Worm (Caenorhabditis elegans): ENCODE data around the gene F14F7.7.
A peak's percentile ranks its signal among the peaks of the same experiment; 100 is the strongest.

F14F7.7 gene

ce11 chrIII:13015754-13016317, 14.9 kb upstream of the F14F7.7 start (continued):
- no peak for TF ChIP-seq aly-2 (tag; optimal IDR thresholded peaks at IDR 0.05)
- peak; percentile 16 for TF ChIP-seq hpl-2 (GFP tag; optimal IDR thresholded peaks at IDR 0.05)
- TF ChIP-seq rnt-1 (tag; optimal IDR thresholded peaks at IDR 0.05), result peak; percentile 63
- no peak for TF ChIP-seq nhr-11 (tag; optimal IDR thresholded peaks at IDR 0.05)
- TF ChIP-seq zip-4 (GFP tag; optimal IDR thresholded peaks at IDR 0.05), result no peak
- TF ChIP-seq lin-14 (GFP tag; optimal IDR thresholded peaks at IDR 0.05), result peak; percentile 57
- no peak for TF ChIP-seq C04F5.9 (tag; optimal IDR thresholded peaks at IDR 0.05)
- no peak for TF ChIP-seq sup-37 (GFP tag; optimal IDR thresholded peaks at IDR 0.05)
- no peak for TF ChIP-seq efl-3 (GFP tag; optimal IDR thresholded peaks at IDR 0.05)
- no peak for TF ChIP-seq unc-30 (tag; optimal IDR thresholded peaks at IDR 0.05)
- TF ChIP-seq unc-98 (GFP tag; IDR thresholded peaks at IDR 0.05), result no peak
- TF ChIP-seq snu-23 (GFP tag; optimal IDR thresholded peaks at IDR 0.05), result peak; percentile 61
- peak; percentile 68 for TF ChIP-seq blmp-1 (tag; optimal IDR thresholded peaks at IDR 0.05)
- TF ChIP-seq mdl-1 (tag; optimal IDR thresholded peaks at IDR 0.05), result peak in 1 of 2 experiments; percentile 36
- no peak for TF ChIP-seq ama-1 (optimal IDR thresholded peaks at IDR 0.05)
- TF ChIP-seq mep-1 (tag; optimal IDR thresholded peaks at IDR 0.05), result peak; percentile 3
- TF ChIP-seq lin-35 (GFP tag; optimal IDR thresholded peaks at IDR 0.05), result peak; percentile 30 to 75
- no peak for TF ChIP-seq alr-1 (tag; optimal IDR thresholded peaks at IDR 0.05; ENCODE audit: borderline replicate concordance)
- no peak for TF ChIP-seq sptf-1 (tag; optimal IDR thresholded peaks at IDR 0.05)
- TF ChIP-seq ces-1 (GFP tag; optimal IDR thresholded peaks at IDR 0.05), result no peak
- TF ChIP-seq ztf-4 (tag; optimal IDR thresholded peaks at IDR 0.05), result no peak

ce11 chrIII:13018619-13019018, 12.1 kb upstream of the F14F7.7 start, which contains the start of gene col-98:
TSS of gene col-98 (plus strand) at chrIII:13019008.
- TF ChIP-seq ces-1 (GFP tag; optimal IDR thresholded peaks at IDR 0.05) (no peak), mab-9 (GFP tag; IDR thresholded peaks at IDR 0.05) (no peak), nhr-20 (tag; optimal IDR thresholded peaks at IDR 0.05) (no peak), nhr-71 (tag; optimal IDR thresholded peaks at IDR 0.05) (peak; percentile 24), blmp-1 (tag; optimal IDR thresholded peaks at IDR 0.05) (peak; percentile 62), ceh-8 (GFP tag; optimal IDR thresholded peaks at IDR 0.05) (no peak), ceh-88 (GFP tag; IDR thresholded peaks at IDR 0.05) (no peak), ceh-82 (tag; optimal IDR thresholded peaks at IDR 0.05) (no peak), xbp-1 (tag; optimal IDR thresholded peaks at IDR 0.05) (no peak), Y116A8C.19 (tag; optimal IDR thresholded peaks at IDR 0.05; ENCODE audit: borderline replicate concordance) (no peak), unc-98 (GFP tag; IDR thresholded peaks at IDR 0.05) (no peak), pqm-1 (tag; optimal IDR thresholded peaks at IDR 0.05) (no peak), mep-1 (tag; optimal IDR thresholded peaks at IDR 0.05) (peak; percentile 39), nhr-12 (tag; optimal IDR thresholded peaks at IDR 0.05) (no peak), elt-3 (tag; optimal IDR thresholded peaks at IDR 0.05) (peak in 1 of 6 experiments; percentile 10), irx-1 (tag; optimal IDR thresholded peaks at IDR 0.05) (no peak), elt-2 (tag; optimal IDR thresholded peaks at IDR 0.05) (no peak), rnt-1 (tag; optimal IDR thresholded peaks at IDR 0.05) (no peak), nhr-85 (tag) (peak; percentile 85), unc-86 (tag; optimal IDR thresholded peaks at IDR 0.05) (no peak), aly-2 (tag; optimal IDR thresholded peaks at IDR 0.05) (no peak), efl-1 (optimal IDR thresholded peaks at IDR 0.05) (no peak), efl-1 (GFP tag; optimal IDR thresholded peaks at IDR 0.05 in 1 of 2) (peak in 1 of 2 experiments; percentile 72), ceh-90 (tag; optimal IDR thresholded peaks at IDR 0.05) (no peak), nhr-237 (tag; optimal IDR thresholded peaks at IDR 0.05) (no peak), nhr-90 (tag; optimal IDR thresholded peaks at IDR 0.05; ENCODE audit: poor library complexity) (peak; percentile 46), fkh-10 (GFP tag; optimal IDR thresholded peaks at IDR 0.05) (no peak), fkh-4 (tag; optimal IDR thresholded peaks at IDR 0.05; ENCODE audit: borderline replicate concordance) (no peak), snu-23 (GFP tag; optimal IDR thresholded peaks at IDR 0.05) (peak; percentile 42), tbx-2 (tag; optimal IDR thresholded peaks at IDR 0.05) (no peak), skn-1 (tag; optimal IDR thresholded peaks at IDR 0.05) (no peak), hpl-2 (GFP tag; optimal IDR thresholded peaks at IDR 0.05) (no peak), lsy-2 (tag; optimal IDR thresholded peaks at IDR 0.05) (peak in 1 of 2 experiments; percentile 16), C16A3.4 (tag; optimal IDR thresholded peaks at IDR 0.05) (peak; percentile 12), vab-15 (tag; optimal IDR thresholded peaks at IDR 0.05) (no peak), nhr-19 (GFP tag; conservative IDR thresholded peaks at IDR 0.05) (no peak), lin-14 (GFP tag; optimal IDR thresholded peaks at IDR 0.05) (peak; percentile 78), nhr-47 (tag; optimal IDR thresholded peaks at IDR 0.05) (peak; percentile 14)

Measured in whole organism, L1 larva.